Worm (Caenorhabditis elegans) whole organism, L4 larva: ENCODE results near the gene tre-3.

ENCODE experiments used
- D1046.2 ChIP-seq: fragments of 200-800 bp; sonication (Bioruptor generic); IDR thresholded peaks from 2 replicates; pipeline ENCODE4 v1.3.6; 2022; ENCODE audit warnings: missing genetic modification characterization, missing compliant biosample characterization
- ceh-82 ChIP-seq: sonication (generic microtip); optimal IDR thresholded peaks from 2 replicates; lab custom pipeline; 2017; ENCODE audit warnings: missing biosample characterization, missing genetic modification characterization
- fos-1 ChIP-seq: fragments of 150-350 bp; optimal IDR thresholded peaks from 2 replicates; lab custom pipeline; 2014; ENCODE audit warnings: missing biosample characterization, missing genetic modification characterization
- nhr-237 ChIP-seq: sonication (generic microtip); optimal IDR thresholded peaks from 2 replicates; lab custom pipeline; 2017; ENCODE audit warnings: missing biosample characterization, missing genetic modification characterization
- sdz-12 ChIP-seq: fragments of 200-800 bp; sonication (Bioruptor generic); optimal IDR thresholded peaks from 2 replicates; lab custom pipeline; 2018; ENCODE audit warnings: mild to moderate bottlenecking, missing genetic modification characterization, missing compliant biosample characterization

DNA sequence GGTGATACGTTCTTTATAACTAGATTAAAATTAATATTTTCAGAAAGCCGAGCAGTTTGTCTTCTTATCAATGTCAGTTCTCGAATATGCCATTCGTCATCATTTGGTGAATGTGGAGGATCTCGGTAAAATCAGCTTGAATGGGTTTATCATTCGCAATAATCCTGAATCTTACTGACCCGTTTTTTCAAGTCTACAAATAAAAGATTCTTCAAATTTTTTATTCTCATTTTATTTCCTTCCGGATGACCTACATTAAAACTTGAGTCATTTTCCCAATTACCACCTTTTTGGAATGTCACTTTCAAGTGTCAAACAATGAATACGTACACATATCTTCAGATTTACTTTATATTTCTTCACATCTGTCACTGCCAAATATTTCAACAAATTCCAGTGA lies 44.7 kb upstream of the tre-3 start, which contains the start of gene T04F3.5:
- TF ChIP-seq D1046.2 (GFP tag; lab: Robert Waterston, UW) (no peak), sdz-12 (GFP tag; lab: Kevin White, UChicago) (no peak), fos-1 (tag; lab: Kevin White, UChicago) (no peak), ceh-82 (tag; lab: Kevin White, UChicago) (no peak), nhr-237 (no peak)
